Fruit fly (Drosophila melanogaster) Kc167 (cell line): ENCODE measurements around the gene p38a.

Experiments used
- Myc ChIP-seq: fragments of >200 bp; optimal IDR thresholded peaks from 2 replicates; lab custom pipeline; 2017; ENCODE audit warnings: missing external identifiers
- Sin3A ChIP-seq: fragments of >200 bp; optimal IDR thresholded peaks from 2 replicates; lab custom pipeline; 2018; ENCODE audit warnings: missing external identifiers
- h ChIP-seq: fragments of >200 bp; optimal IDR thresholded peaks from 3 replicates; lab custom pipeline; 2018; ENCODE audit warnings: missing external identifiers
- psq ChIP-seq: fragments of >200 bp; optimal IDR thresholded peaks from 2 replicates; lab custom pipeline; 2017; ENCODE audit warnings: missing external identifiers

dm6 chr3R:24193373-24193879, 41.3 kb upstream of the p38a start, which contains the start of the genes SMC6 and CG6204:
- TF ChIP-seq psq (lab: Kevin White, UChicago) = no peak
- TF ChIP-seq h = no peak
- no peak for TF ChIP-seq Sin3A (lab: Kevin White, UChicago)
- no peak for TF ChIP-seq Myc (lab: Kevin White, UChicago)
